Worm (Caenorhabditis elegans) whole organism, L4/young adult: ENCODE results near the gene nhr-247.

ENCODE experiments used
- W03F9.2 ChIP-seq: fragments of 150-350 bp; optimal IDR thresholded peaks from 2 replicates; lab custom pipeline; 2014; ENCODE audit warnings: missing biosample characterization, missing genetic modification characterization
- dao-5 ChIP-seq: sonication (generic microtip); optimal IDR thresholded peaks from 2 replicates; lab custom pipeline; 2016; ENCODE audit warnings: missing genotype, missing genetic modification characterization, moderate library complexity, missing compliant biosample characterization
- him-1 ChIP-seq: sonication (generic microtip); optimal IDR thresholded peaks from 2 replicates; lab custom pipeline; 2016; ENCODE audit warnings: missing genotype, missing genetic modification reagents, missing genetic modification characterization, missing compliant biosample characterization

DNA sequence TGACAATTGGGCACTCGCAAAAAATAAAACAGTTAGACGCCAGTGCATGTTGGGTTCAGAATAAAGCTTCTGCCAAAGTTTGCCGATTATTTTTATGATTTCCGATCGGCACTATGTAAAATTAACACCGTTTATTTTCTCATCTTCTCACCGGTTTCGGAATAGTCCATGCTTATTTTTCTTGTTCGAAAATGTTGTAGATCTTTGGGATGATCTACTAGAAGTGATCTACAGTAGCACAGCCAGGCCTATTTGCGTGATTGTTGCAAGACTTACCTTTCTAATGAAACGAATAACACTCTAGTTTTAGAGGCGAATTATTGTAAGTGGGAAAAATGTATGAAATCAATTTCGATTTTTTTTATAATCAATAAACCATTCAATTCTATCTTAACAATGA is 27.8 kb downstream of the nhr-247 start, which contains the start of gene clec-231:
- TF ChIP-seq him-1 (tag; lab: Kevin White, UChicago) = no peak
- no peak for TF ChIP-seq W03F9.2
- TF ChIP-seq dao-5 (tag; lab: Kevin White, UChicago) = no peak
